1 worm cellular context compared by ENCODE assay signal in genomic region chrIV:9074244-9074723, ce11.
TF ChIP-seq lines count a peak whose summit lies in the region.

Gene mppb-1 (plus strand): TSS chrIV:9074673.

TF ChIP-seq in whole organism, L1 larva, 84 proteins besides CTCF, POLR2A, EP300 and RAD21 (continued from another document):
- TF ChIP-seq swsn-7 (tag; optimal IDR thresholded peaks at IDR 0.05; lab: Kevin White, UChicago) (peak; percentile 87), lin-13 (GFP tag; optimal IDR thresholded peaks at IDR 0.05; lab: Kevin White, UChicago) (peak; percentile 80), unc-130 (tag; optimal IDR thresholded peaks at IDR 0.05; lab: Kevin White, UChicago) (peak; percentile 88), C04F5.9 (tag; optimal IDR thresholded peaks at IDR 0.05; lab: Kevin White, UChicago) (peak; percentile 84), irx-1 (tag; optimal IDR thresholded peaks at IDR 0.05; lab: Kevin White, UChicago) (peak; percentile 92), nhr-84 (tag; optimal IDR thresholded peaks at IDR 0.05; lab: Kevin White, UChicago) (no peak), alr-1 (tag; optimal IDR thresholded peaks at IDR 0.05; lab: Kevin White, UChicago; ENCODE audit: borderline replicate concordance) (no peak), zip-4 (GFP tag; optimal IDR thresholded peaks at IDR 0.05; lab: Kevin White, UChicago) (peak; percentile 75), hpl-2 (GFP tag; optimal IDR thresholded peaks at IDR 0.05; lab: Kevin White, UChicago) (no peak), tbx-2 (tag; optimal IDR thresholded peaks at IDR 0.05; lab: Kevin White, UChicago) (peak; percentile 92), hlh-17 (GFP tag; optimal IDR thresholded peaks at IDR 0.05; lab: Kevin White, UChicago; ENCODE audit: borderline replicate concordance) (no peak), nhr-28 (tag; optimal IDR thresholded peaks at IDR 0.05; lab: Kevin White, UChicago) (no peak), hlh-4 (tag; optimal IDR thresholded peaks at IDR 0.05; lab: Kevin White, UChicago) (peak; percentile 8), lin-14 (GFP tag; optimal IDR thresholded peaks at IDR 0.05; lab: Kevin White, UChicago) (peak; percentile 82), ets-5 (GFP tag; IDR thresholded peaks at IDR 0.05; lab: Robert Waterston, UW) (no peak), ceh-63 (GFP tag; optimal IDR thresholded peaks at IDR 0.05; lab: Kevin White, UChicago) (peak; percentile 82), blmp-1 (tag; optimal IDR thresholded peaks at IDR 0.05; lab: Kevin White, UChicago) (peak; percentile 99), unc-98 (GFP tag; IDR thresholded peaks at IDR 0.05; lab: Robert Waterston, UW) (peak; percentile 80), dsc-1 (tag; optimal IDR thresholded peaks at IDR 0.05; lab: Kevin White, UChicago) (peak; percentile 92), F16B12.6 (tag; optimal IDR thresholded peaks at IDR 0.05; lab: Kevin White, UChicago) (peak; percentile 57), elt-2 (tag; optimal IDR thresholded peaks at IDR 0.05; lab: Kevin White, UChicago) (peak; percentile 72), unc-86 (tag; optimal IDR thresholded peaks at IDR 0.05; lab: Kevin White, UChicago) (peak; percentile 81), ztf-11 (tag; optimal IDR thresholded peaks at IDR 0.05; lab: Kevin White, UChicago) (peak in 1 of 2 experiments; percentile 94), lin-35 (GFP tag; optimal IDR thresholded peaks at IDR 0.05; lab: Kevin White, UChicago) (peak; percentile 97 to 98)
